Fruit fly (Drosophila melanogaster) whole organism, pupa: Measurements from ENCODE around the gene CG17028.

Source experiments
- CG15710 ChIP-seq: fragments of 200-800 bp; sonication (Bioruptor generic); optimal IDR thresholded peaks from 2 replicates; lab custom pipeline; 2018; ENCODE audit warnings: missing biosample characterization, mild to moderate bottlenecking, missing genetic modification characterization, moderate library complexity
- Snoo ChIP-seq: fragments of 200-800 bp; sonication (Bioruptor generic); optimal IDR thresholded peaks from 3 replicates; lab custom pipeline; 2017; ENCODE audit warnings: missing biosample characterization, mild to moderate bottlenecking, missing genetic modification characterization, inconsistent platforms
- fd96Ca ChIP-seq: fragments of 200-800 bp; sonication (Bioruptor generic); IDR thresholded peaks from 3 replicates; pipeline ENCODE4 v1.3.6; 2022; ENCODE audit warnings: missing biosample characterization, missing genetic modification characterization

dm6 chr3L:15979912-15980311, 1.6 kb downstream of the CG17028 start, which contains the start of gene CG17027:
- TF ChIP-seq Snoo (tag; lab: Kevin White, UChicago) = no peak
- TF ChIP-seq fd96Ca (GFP tag; lab: Robert Waterston, UW) = no peak
- TF ChIP-seq CG15710 (tag; lab: Kevin White, UChicago) = no peak
